Worm (Caenorhabditis elegans) whole organism, L2 larva: Measurements from ENCODE around the gene Y46B2A.4.

Source experiments
- mbf-1 ChIP-seq: sonication (generic microtip); optimal IDR thresholded peaks from 2 replicates; lab custom pipeline; 2017; ENCODE audit warnings: missing biosample characterization, missing genetic modification characterization
- zag-1 ChIP-seq: fragments of 150-350 bp; optimal IDR thresholded peaks from 2 replicates; lab custom pipeline; 2014; ENCODE audit warnings: missing biosample characterization, missing genetic modification characterization

DNA sequence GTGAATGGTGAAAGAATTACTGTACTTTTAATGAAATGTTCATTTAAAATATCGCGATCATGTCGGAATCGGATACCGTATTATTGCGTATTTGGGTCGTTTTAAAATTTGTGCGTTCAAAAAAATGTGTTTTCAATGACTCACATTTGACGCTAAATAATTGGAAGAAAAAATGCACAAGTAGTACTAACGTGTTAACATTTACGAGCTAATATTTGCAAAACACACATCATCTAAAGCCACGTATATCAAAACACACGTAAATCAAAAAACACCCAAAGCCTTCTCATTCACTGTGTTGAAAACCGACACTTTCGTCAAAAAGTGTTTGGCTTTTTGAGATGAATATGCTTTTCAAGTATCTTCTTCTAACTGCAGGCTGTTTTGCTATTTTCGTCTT is 36.1 kb upstream of the Y46B2A.4 start, which contains the start of gene F28A10.1:
- no peak for TF ChIP-seq zag-1
- no peak for TF ChIP-seq mbf-1 (tag; lab: Kevin White, UChicago)
